Worm (Caenorhabditis elegans) whole organism, L4 larva: Measurements from ENCODE around the gene ephx-1.

Experiments
- F10B5.3 ChIP-seq: sonication (generic microtip); optimal IDR thresholded peaks from 2 replicates; lab custom pipeline; 2016; ENCODE audit warnings: mild to moderate bottlenecking, missing genetic modification characterization, missing compliant biosample characterization
- F37D6.2 ChIP-seq: sonication (generic microtip); optimal IDR thresholded peaks from 2 replicates; lab custom pipeline; 2016; ENCODE audit warnings: mild to moderate bottlenecking, missing genetic modification characterization, missing compliant biosample characterization
- Y105C5A.15 ChIP-seq: fragments of 200-800 bp; sonication (Bioruptor generic); IDR thresholded peaks from 2 replicates; pipeline ENCODE4 v1.3.6; 2022; ENCODE audit warnings: missing genetic modification characterization, missing compliant biosample characterization
- Y48G9A.11 ChIP-seq: fragments of 200-800 bp; sonication (Bioruptor generic); IDR thresholded peaks from 2 replicates; pipeline ENCODE4 v1.3.6; 2022; ENCODE audit warnings: missing genetic modification reagents, missing genetic modification characterization, missing compliant biosample characterization
- ZK337.2 ChIP-seq: fragments of 200-800 bp; sonication (Bioruptor generic); IDR thresholded peaks from 2 replicates; pipeline ENCODE4 v1.3.6; 2022; ENCODE audit warnings: missing genetic modification reagents, missing genetic modification characterization, missing compliant biosample characterization
- ZK546.5 ChIP-seq, 2 experiments: sonication (generic microtip); optimal IDR thresholded peaks; 2 replicates each; lab custom pipeline; 2017; ENCODE audit warnings: missing biosample characterization in 2 of 2, missing genetic modification characterization in 2 of 2
- aha-1 ChIP-seq: fragments of 150-350 bp; peaks from one replicate; lab custom pipeline; 2014; ENCODE audit warnings: missing biosample characterization, missing genetic modification characterization
- ama-1 ChIP-seq: fragments of 150-350 bp; optimal IDR thresholded peaks from 2 replicates; lab custom pipeline; 2014; ENCODE audit warnings: inconsistent platforms, mixed read lengths
- arid-1 ChIP-seq: fragments of 200-800 bp; sonication (Bioruptor generic); conservative IDR thresholded peaks from 2 replicates; pipeline ENCODE4 v1.3.6; 2022; ENCODE audit warnings: missing genetic modification reagents, missing genetic modification characterization, missing compliant biosample characterization
- ceh-20 ChIP-seq: fragments of 200-800 bp; sonication (Bioruptor generic); IDR thresholded peaks from 2 replicates; pipeline ENCODE4 v1.3.6; 2022; ENCODE audit warnings: missing genetic modification reagents, missing genetic modification characterization, missing compliant biosample characterization
- ceh-44 ChIP-seq: fragments of 200-800 bp; sonication (Bioruptor generic); IDR thresholded peaks from 2 replicates; pipeline ENCODE4 v1.3.6; 2022; ENCODE audit warnings: missing genetic modification reagents, missing genetic modification characterization, missing compliant biosample characterization
- ctbp-1 ChIP-seq: fragments of 200-800 bp; sonication (Bioruptor generic); IDR thresholded peaks from 2 replicates; pipeline ENCODE4 v1.3.6; 2022; ENCODE audit warnings: missing genetic modification reagents, missing genetic modification characterization, missing compliant biosample characterization
- daf-19 ChIP-seq: fragments of 200-800 bp; sonication (Bioruptor generic); conservative IDR thresholded peaks from 2 replicates; pipeline ENCODE4 v1.3.6; 2022; ENCODE audit warnings: missing genetic modification characterization, missing compliant biosample characterization
- daf-8 ChIP-seq: fragments of 200-800 bp; sonication (Bioruptor generic); IDR thresholded peaks from 2 replicates; pipeline ENCODE4 v1.3.6; 2022; ENCODE audit warnings: missing genetic modification characterization, missing compliant biosample characterization
- dmd-6 ChIP-seq: fragments of 200-800 bp; sonication (Bioruptor generic); IDR thresholded peaks from 2 replicates; pipeline ENCODE4 v1.3.6; 2022; ENCODE audit warnings: missing genetic modification reagents, missing genetic modification characterization, missing compliant biosample characterization
- dmd-8 ChIP-seq: fragments of 200-800 bp; sonication (Bioruptor generic); IDR thresholded peaks from 2 replicates; pipeline ENCODE4 v1.3.6; 2022; ENCODE audit warnings: missing genetic modification characterization, missing compliant biosample characterization
- dmd-9 ChIP-seq: fragments of 200-800 bp; sonication (Bioruptor generic); IDR thresholded peaks from 2 replicates; pipeline ENCODE4 v1.3.6; 2022; ENCODE audit warnings: missing genetic modification reagents, missing genetic modification characterization, missing compliant biosample characterization
- dpl-1 ChIP-seq: fragments of 150-350 bp; optimal IDR thresholded peaks from 2 replicates; lab custom pipeline; 2014; ENCODE audit warnings: missing biosample characterization, missing genetic modification reagents, missing genetic modification characterization
- egl-43 ChIP-seq: fragments of 200-800 bp; sonication (Bioruptor generic); IDR thresholded peaks from 2 replicates; pipeline ENCODE4 v1.3.6; 2022; ENCODE audit warnings: missing genetic modification reagents, missing genetic modification characterization, missing compliant biosample characterization
- hif-1 ChIP-seq, 2 experiments: sonication (generic microtip); optimal IDR thresholded peaks; 2 replicates each; lab custom pipeline; 2016 to 2017; ENCODE audit warnings: missing compliant biosample characterization in 2 of 2, missing genetic modification characterization in 2 of 2, missing genetic modification reagents in 2 of 2, missing genotype in 2 of 2, mild to moderate bottlenecking in 1 of 2
- hlh-11 ChIP-seq: fragments of 200-800 bp; sonication (Bioruptor generic); optimal IDR thresholded peaks from 2 replicates; lab custom pipeline; 2018; ENCODE audit warnings: mild to moderate bottlenecking, missing genetic modification characterization, missing compliant biosample characterization
- hlh-30 ChIP-seq: sonication (generic microtip); optimal IDR thresholded peaks from 2 replicates; lab custom pipeline; 2017; ENCODE audit warnings: antibody characterized with exemption, mild to moderate bottlenecking, missing genetic modification characterization, missing compliant biosample characterization; ENCODE audit not compliant: insufficient read depth
- hmg-1.1 ChIP-seq: fragments of 200-800 bp; sonication (Bioruptor generic); IDR thresholded peaks from 2 replicates; pipeline ENCODE4 v1.3.6; 2022; ENCODE audit warnings: missing genetic modification reagents, missing genetic modification characterization, missing compliant biosample characterization
- lin-1 ChIP-seq: fragments of 200-800 bp; sonication (Bioruptor generic); IDR thresholded peaks from 2 replicates; pipeline ENCODE4 v1.3.6; 2022; ENCODE audit warnings: missing genetic modification reagents, missing genetic modification characterization, missing compliant biosample characterization
- lin-29 ChIP-seq: fragments of 200-800 bp; sonication (Bioruptor generic); IDR thresholded peaks from 2 replicates; pipeline ENCODE4 v1.3.6; 2022; ENCODE audit warnings: missing genetic modification reagents, missing genetic modification characterization, missing compliant biosample characterization
- lin-38 ChIP-seq: fragments of 200-800 bp; sonication (Bioruptor generic); IDR thresholded peaks from 2 replicates; pipeline ENCODE4 v1.3.6; 2022; ENCODE audit warnings: missing genetic modification reagents, missing genetic modification characterization, missing compliant biosample characterization
- madf-5 ChIP-seq, 2 experiments: fragments of 200-800 bp; sonication (Bioruptor generic); IDR thresholded peaks; 2 replicates each; pipeline ENCODE4 v1.3.6; 2022; ENCODE audit warnings: missing compliant biosample characterization in 2 of 2, missing genetic modification characterization in 2 of 2
- mdl-1 ChIP-seq, 2 experiments: fragments of 150-350 bp in 1 of 2; sonication (generic microtip) in 1 of 2; optimal IDR thresholded peaks; 2 replicates each; lab custom pipeline; 2014 to 2017; ENCODE audit warnings: missing biosample characterization in 2 of 2, missing genetic modification characterization in 2 of 2
- mdt-29 ChIP-seq: fragments of 200-800 bp; sonication (Bioruptor generic); IDR thresholded peaks from 2 replicates; pipeline ENCODE4 v1.3.6; 2022; ENCODE audit warnings: missing genetic modification reagents, missing genetic modification characterization, missing compliant biosample characterization
- mep-1 ChIP-seq: fragments of 150-350 bp; sonication (generic microtip); optimal IDR thresholded peaks from 3 replicates; lab custom pipeline; 2014; ENCODE audit warnings: missing biosample characterization, missing genetic modification characterization
- mxl-2 ChIP-seq: fragments of 200-800 bp; sonication (Bioruptor generic); conservative IDR thresholded peaks from 2 replicates; pipeline ENCODE4 v1.3.6; 2022; ENCODE audit warnings: missing genetic modification reagents, missing genetic modification characterization, missing compliant biosample characterization
- mxl-3 ChIP-seq: fragments of 200-800 bp; sonication (Bioruptor generic); optimal IDR thresholded peaks from 2 replicates; lab custom pipeline; 2018; ENCODE audit warnings: mild to moderate bottlenecking, missing genetic modification characterization, missing compliant biosample characterization
- nhr-102 ChIP-seq: sonication (generic microtip); optimal IDR thresholded peaks from 2 replicates; lab custom pipeline; 2016; ENCODE audit warnings: mild to moderate bottlenecking, missing genetic modification characterization, moderate library complexity, missing compliant biosample characterization
- nhr-25 ChIP-seq: sonication (generic microtip); optimal IDR thresholded peaks from 2 replicates; lab custom pipeline; 2017; ENCODE audit warnings: missing genetic modification characterization, mild to moderate bottlenecking, missing compliant biosample characterization, antibody characterized with exemption, moderate library complexity, borderline replicate concordance; ENCODE audit not compliant: insufficient read depth
- nhr-42 ChIP-seq: fragments of 200-800 bp; sonication (Bioruptor generic); IDR thresholded peaks from 2 replicates; pipeline ENCODE4 v1.3.6; 2022; ENCODE audit warnings: missing genetic modification characterization, missing compliant biosample characterization
- nhr-48 ChIP-seq: sonication (generic microtip); optimal IDR thresholded peaks from 2 replicates; lab custom pipeline; 2016; ENCODE audit warnings: mild to moderate bottlenecking, missing genetic modification characterization, missing compliant biosample characterization
- nhr-6 ChIP-seq: fragments of 150-350 bp; optimal IDR thresholded peaks from 2 replicates; lab custom pipeline; 2014; ENCODE audit warnings: missing biosample characterization, missing genetic modification characterization
- pha-4 ChIP-seq, 2 experiments: fragments of 150-350 bp in 1 of 2; fragments of 200-800 bp in 1 of 2; sonication (Bioruptor generic) in 1 of 2; IDR thresholded peaks in 1 of 2; optimal IDR thresholded peaks in 1 of 2; 2 replicates each; pipeline versions ENCODE4 v1.3.6 to Lab custom; 2014 to 2022; ENCODE audit warnings: missing genetic modification characterization in 2 of 2, missing genetic modification reagents in 2 of 2, missing biosample characterization in 1 of 2, missing compliant biosample characterization in 1 of 2
- php-3 ChIP-seq: fragments of 200-800 bp; sonication (Bioruptor generic); IDR thresholded peaks from 2 replicates; pipeline ENCODE4 v1.3.6; 2022; ENCODE audit warnings: missing genetic modification reagents, missing genetic modification characterization, missing compliant biosample characterization
- rbr-2 ChIP-seq: sonication (generic microtip); optimal IDR thresholded peaks from 2 replicates; lab custom pipeline; 2016; ENCODE audit warnings: missing genotype, missing genetic modification characterization, missing compliant biosample characterization
- set-16 ChIP-seq: fragments of 200-800 bp; sonication (Bioruptor generic); IDR thresholded peaks from 2 replicates; pipeline ENCODE4 v1.3.6; 2022; ENCODE audit warnings: missing genetic modification reagents, missing genetic modification characterization, missing compliant biosample characterization
- zfp-2 ChIP-seq: sonication (generic microtip); optimal IDR thresholded peaks from 2 replicates; lab custom pipeline; 2016; ENCODE audit warnings: mild to moderate bottlenecking, missing genetic modification characterization, missing compliant biosample characterization
- zfp-3 ChIP-seq: fragments of 200-800 bp; sonication (Bioruptor generic); conservative IDR thresholded peaks from 2 replicates; pipeline ENCODE4 v1.3.6; 2022; ENCODE audit warnings: missing genetic modification reagents, missing genetic modification characterization, missing compliant biosample characterization
- zip-11 ChIP-seq: fragments of 200-800 bp; sonication (Bioruptor generic); IDR thresholded peaks from 2 replicates; pipeline ENCODE4 v1.3.6; 2022; ENCODE audit warnings: missing genetic modification characterization, missing compliant biosample characterization
- ztf-7 ChIP-seq: fragments of 150-350 bp; optimal IDR thresholded peaks from 2 replicates; lab custom pipeline; 2014; ENCODE audit warnings: missing biosample characterization, missing genetic modification characterization

The ephx-1 gene

ce11 chrII:4044349-4044748 is 39.6 kb downstream of the ephx-1 start, which contains the start of gene rpn-11 (continued):
- TF ChIP-seq nhr-6 (tag; lab: Kevin White, UChicago): peak; percentile 44
- no peak for TF ChIP-seq dmd-9
- TF ChIP-seq F37D6.2 (tag; lab: Kevin White, UChicago): peak; percentile 54
- TF ChIP-seq nhr-42: peak; percentile 53; the same call in 1 of the 2 replicates
- peak; percentile 90 for TF ChIP-seq lin-38
- 0 out of 2 replicates have a peak, but pooled peaks have one; percentile 28 for TF ChIP-seq mxl-2 (GFP tag; lab: Robert Waterston, UW)
- peak; percentile 90 for TF ChIP-seq rbr-2 (tag; lab: Kevin White, UChicago)
- TF ChIP-seq F10B5.3 (tag; lab: Kevin White, UChicago): no peak
- TF ChIP-seq set-16 (GFP tag; lab: Robert Waterston, UW): no peak
- 0 out of 2 replicates have a peak, but pooled peaks have one; percentile 39 for TF ChIP-seq daf-19 (GFP tag; lab: Robert Waterston, UW)
- peak in 1 of 2 experiments; percentile 83 for TF ChIP-seq mdl-1 (tag; optimal IDR thresholded peaks at IDR 0.05; lab: Kevin White, UChicago)
- TF ChIP-seq hif-1 (tag; optimal IDR thresholded peaks at IDR 0.05; lab: Kevin White, UChicago): peak in 1 of 2 experiments; percentile 66
- no peak for TF ChIP-seq ZK546.5 (tag; optimal IDR thresholded peaks at IDR 0.05; lab: Kevin White, UChicago)
- peak; percentile 96 for TF ChIP-seq aha-1 (tag; lab: Kevin White, UChicago)
- TF ChIP-seq nhr-102 (tag; lab: Kevin White, UChicago): peak; percentile 79
- peak; percentile 42 for TF ChIP-seq ama-1 (lab: Kevin White, UChicago)
- TF ChIP-seq nhr-25 (tag; lab: Kevin White, UChicago): peak; percentile 70
- peak; percentile 61 for TF ChIP-seq ceh-20
- peak; percentile 59; the same call in 1 of the 2 replicates for TF ChIP-seq pha-4 (GFP tag; IDR thresholded peaks at IDR 0.05; lab: Robert Waterston, UW)
- no peak for TF ChIP-seq pha-4 (tag; optimal IDR thresholded peaks at IDR 0.05; lab: Kevin White, UChicago)
- peak; percentile 46 for TF ChIP-seq ztf-7
- TF ChIP-seq dmd-6 (GFP tag; lab: Robert Waterston, UW): peak; percentile 77
- TF ChIP-seq dpl-1: peak; percentile 97
- peak; percentile 85 for TF ChIP-seq mep-1 (tag; lab: Kevin White, UChicago)
- TF ChIP-seq hlh-11 (tag; lab: Kevin White, UChicago): peak; percentile 85
- peak; percentile 77 for TF ChIP-seq hlh-30 (tag; lab: Kevin White, UChicago)
- TF ChIP-seq ctbp-1 (GFP tag; lab: Robert Waterston, UW): peak; percentile 41; the same call in 1 of the 2 replicates
- peak; percentile 60; the same call in 1 of the 2 replicates for TF ChIP-seq php-3 (GFP tag; lab: Robert Waterston, UW)
- no peak for TF ChIP-seq zip-11
- TF ChIP-seq mxl-3 (GFP tag; lab: Kevin White, UChicago): peak; percentile 60

DNA sequence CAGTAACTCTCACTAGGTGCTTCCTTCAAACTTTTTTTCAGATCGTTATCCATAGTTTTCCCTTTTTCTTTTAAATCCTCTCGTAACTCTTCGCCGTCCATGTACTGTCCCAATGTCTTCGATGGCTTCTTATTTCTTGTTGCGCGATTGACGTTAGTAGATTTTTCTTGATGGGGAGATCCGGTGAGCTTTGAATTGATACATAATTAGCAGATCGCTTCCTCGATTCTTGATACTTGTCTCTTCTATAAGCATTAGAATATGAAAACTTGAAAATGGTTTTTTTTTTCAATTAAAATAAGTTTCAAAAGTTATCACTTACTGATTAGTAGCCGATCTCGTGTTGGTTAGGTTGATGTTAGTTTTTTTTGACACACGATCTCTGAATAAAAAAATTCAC is 40.7 kb downstream of the ephx-1 start, which contains the start of gene K07D4.2:
K07D4.2 (minus strand) TSS at position 101 of the 400 bp plus-strand sequence.
- TF ChIP-seq mxl-2 (GFP tag; lab: Robert Waterston, UW): no peak

ce11 chrII:4047839-4048440 is 43.2 kb downstream of the ephx-1 start:
- TF ChIP-seq ZK337.2 (GFP tag; lab: Robert Waterston, UW): peak; percentile 99
- peak; percentile 98 for TF ChIP-seq mdt-29 (GFP tag; lab: Robert Waterston, UW)
- TF ChIP-seq dmd-9: peak; percentile 100
- peak; percentile 75; the same call in 1 of the 2 replicates for TF ChIP-seq dmd-8 (GFP tag; lab: Robert Waterston, UW)
- TF ChIP-seq zfp-2 (tag; lab: Kevin White, UChicago): peak; percentile 45
- peak; percentile 36 for TF ChIP-seq F10B5.3 (tag; lab: Kevin White, UChicago)
- peak; percentile 97 for TF ChIP-seq lin-1 (GFP tag; lab: Robert Waterston, UW)
- peak; percentile 95 for TF ChIP-seq ceh-44 (GFP tag; lab: Robert Waterston, UW)
- TF ChIP-seq madf-5 (GFP tag; IDR thresholded peaks at IDR 0.05; lab: Robert Waterston, UW): peak; percentile 90 to 98; a peak in 3 of 4 replicates
- peak; percentile 99 for TF ChIP-seq lin-29 (GFP tag; lab: Robert Waterston, UW)
- TF ChIP-seq nhr-102 (tag; lab: Kevin White, UChicago): peak; percentile 91
- TF ChIP-seq arid-1 (GFP tag; lab: Robert Waterston, UW): peak; percentile 94
- peak; percentile 40 for TF ChIP-seq nhr-48 (tag; lab: Kevin White, UChicago)
- peak; percentile 93 for TF ChIP-seq egl-43 (GFP tag; lab: Robert Waterston, UW)
- TF ChIP-seq hmg-1.1 (GFP tag; lab: Robert Waterston, UW): peak; percentile 98
- peak; percentile 34 for TF ChIP-seq F37D6.2 (tag; lab: Kevin White, UChicago)
- TF ChIP-seq Y48G9A.11: peak; percentile 95
- TF ChIP-seq daf-8 (GFP tag; lab: Robert Waterston, UW): peak; percentile 75; the same call in 1 of the 2 replicates
- peak; percentile 100 for TF ChIP-seq zfp-3 (GFP tag; lab: Robert Waterston, UW)
- peak; percentile 72 for TF ChIP-seq Y105C5A.15 (GFP tag; lab: Robert Waterston, UW)
